In the genomic region with DNA sequence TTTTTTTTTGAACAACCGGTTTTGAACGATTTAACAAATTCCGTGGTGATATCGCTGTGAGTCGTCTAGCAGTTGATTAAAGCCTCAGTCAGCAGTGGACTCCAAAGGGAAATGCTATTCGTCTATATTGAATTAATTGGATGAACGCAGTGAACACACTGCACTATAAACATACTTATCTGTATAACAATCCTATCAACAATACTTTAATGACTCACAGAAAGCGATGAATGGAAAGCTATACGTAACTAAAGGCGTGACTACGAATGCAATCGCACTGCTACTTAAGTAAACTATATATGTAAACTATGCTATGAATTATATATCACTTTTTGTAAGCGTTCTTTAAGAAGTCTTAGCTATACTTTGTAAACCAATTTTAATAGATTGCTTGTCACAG, we compare ENCODE assay signal across 2 fruit fly cellular contexts.
TF ChIP-seq lines count a peak whose summit lies in the region.

No protein-coding gene starts in this region.

- no peak for TF ChIP-seq CTCF in whole organism, embryonic (GFP tag; optimal IDR thresholded peaks at IDR 0.05; lab: Kevin White, UChicago)

TF ChIP-seq in whole organism, adult, 20 proteins besides CTCF, POLR2A, EP300 and RAD21:
- TF ChIP-seq Clk (GFP tag; optimal IDR thresholded peaks at IDR 0.05; lab: Kevin White, UChicago) (no peak), kay (GFP tag; lab: Kevin White, UChicago; ENCODE audit: borderline replicate concordance) (peak; percentile 96), CG7101 (tag; optimal IDR thresholded peaks at IDR 0.05; lab: Kevin White, UChicago) (peak; percentile 30), Hr96 (GFP tag; optimal IDR thresholded peaks at IDR 0.05; lab: Kevin White, UChicago) (no peak), CG14711 (tag; optimal IDR thresholded peaks at IDR 0.05; lab: Kevin White, UChicago) (peak; percentile 11), cic (GFP tag; optimal IDR thresholded peaks at IDR 0.05; lab: Kevin White, UChicago) (peak; percentile 91)

TF ChIP-seq in whole organism, embryonic, 481 proteins besides CTCF, POLR2A, EP300 and RAD21:
- no peak for TF ChIP-seq NFAT (GFP tag; IDR thresholded peaks at IDR 0.05; lab: Robert Waterston, UW)
- peak; percentile 37 for TF ChIP-seq sd (tag; optimal IDR thresholded peaks at IDR 0.05; lab: Kevin White, UChicago)
- peak; percentile 30 for TF ChIP-seq sens (GFP tag; lab: Kevin White, UChicago)
- 0 out of 2 replicates have a peak, but pooled peaks have one; percentile 12 for TF ChIP-seq vvl (GFP tag; IDR thresholded peaks at IDR 0.05; lab: Robert Waterston, UW)

Comparison
In these comparisons a context has a peak if more than half of its experiments do, and no peak if none do; other contexts are left out.
1. Of the 1 proteins assayed by ChIP-seq in both whole organism, embryonic and whole organism, adult: peak only in whole organism, embryonic: none; only in whole organism, adult: kay; in both: none; in neither: 0.